Fruit fly (Drosophila melanogaster) S2 (cell line): ENCODE data around the gene PKD.

Source experiments
- CG8478 ChIP-seq: fragments of >200 bp; optimal IDR thresholded peaks from 2 replicates; lab custom pipeline; 2018
- CTCF ChIP-seq, 2 experiments: fragments of >200 bp; optimal IDR thresholded peaks; 2 replicates each; lab custom pipeline; 2018

DNA sequence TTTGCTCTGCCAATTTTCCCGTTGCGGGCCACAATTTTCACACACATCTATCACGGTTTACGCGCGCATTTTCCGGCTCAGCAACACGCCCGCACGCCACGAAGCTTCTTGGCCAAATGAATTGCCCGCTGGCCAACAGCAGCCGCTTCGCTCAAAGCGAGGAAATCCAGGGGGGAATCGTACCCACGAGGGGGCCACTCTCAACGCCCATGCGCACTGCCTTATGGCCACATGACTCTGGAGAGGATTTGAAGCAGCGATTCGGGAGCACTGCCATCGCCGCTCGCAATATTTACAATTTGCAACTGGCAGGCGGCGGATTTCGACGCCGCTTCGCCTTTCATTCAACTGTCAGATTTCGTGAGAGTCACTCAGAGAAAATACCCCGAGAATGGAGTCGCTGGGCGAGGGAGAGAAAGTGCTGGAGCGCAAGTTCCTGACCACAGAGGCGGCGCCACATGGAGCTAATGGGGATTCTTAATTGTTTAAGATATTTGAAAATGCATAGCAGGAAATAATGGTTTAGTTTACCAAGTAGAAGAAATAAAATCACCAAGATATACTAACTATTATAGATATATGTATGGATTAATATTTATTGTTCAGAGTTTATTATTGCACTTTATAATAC lies 46.5 kb upstream of the PKD start, which contains the start of gene CG15803:
- TF ChIP-seq CTCF (optimal IDR thresholded peaks at IDR 0.05; lab: Kevin White, UChicago) (no peak), CG8478 (no peak)
